Worm (Caenorhabditis elegans): ENCODE results near the gene klp-17.

DNA sequence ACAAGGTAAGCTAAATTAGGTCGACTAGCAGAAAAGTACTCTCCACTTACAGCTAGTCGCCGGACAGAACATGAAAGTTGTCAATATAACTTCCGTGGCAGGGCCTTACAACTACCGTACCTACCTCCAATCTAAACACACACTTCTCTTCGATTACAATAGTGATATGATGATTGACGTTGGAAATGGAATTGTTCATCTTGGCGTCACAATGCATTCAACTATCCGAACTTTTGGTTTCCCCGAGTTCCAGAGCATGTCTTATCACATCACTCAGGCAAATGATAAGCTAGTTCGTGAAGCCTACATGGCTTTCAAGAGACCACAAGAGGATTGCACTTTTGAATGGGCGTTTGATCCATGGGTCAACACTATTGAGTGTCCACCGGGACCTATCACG is 40.1 kb downstream of the klp-17 start:
- TF ChIP-seq ztf-23 (GFP tag; IDR thresholded peaks at IDR 0.05) (no peak), flt-1 (GFP tag; IDR thresholded peaks at IDR 0.05) (no peak), T22C8.4 (GFP tag; IDR thresholded peaks at IDR 0.05) (no peak), ref-1 (GFP tag; conservative IDR thresholded peaks at IDR 0.05) (no peak)
